Worm (Caenorhabditis elegans) whole organism, L3 larva: Measurements from ENCODE around the gene srsx-11.

Experiments
- ama-1 ChIP-seq: fragments of 150-350 bp; optimal IDR thresholded peaks from 2 replicates; lab custom pipeline; 2018
- egl-27 ChIP-seq: sonication (generic microtip); optimal IDR thresholded peaks from 4 replicates; lab custom pipeline; 2017; ENCODE audit warnings: missing biosample characterization, missing genetic modification reagents, missing genetic modification characterization
- fkh-10 ChIP-seq: sonication (generic microtip); optimal IDR thresholded peaks from 2 replicates; lab custom pipeline; 2017; ENCODE audit warnings: missing biosample characterization, missing genetic modification reagents, missing genetic modification characterization
- fos-1 ChIP-seq: fragments of 150-350 bp; optimal IDR thresholded peaks from 2 replicates; lab custom pipeline; 2014; ENCODE audit warnings: missing biosample characterization, missing genetic modification characterization
- jun-1 ChIP-seq: fragments of 150-350 bp; optimal IDR thresholded peaks from 2 replicates; lab custom pipeline; 2014; ENCODE audit warnings: missing biosample characterization, missing genetic modification reagents, missing genetic modification characterization
- nhr-67 ChIP-seq: fragments of 150-350 bp; optimal IDR thresholded peaks from 2 replicates; lab custom pipeline; 2014; ENCODE audit warnings: missing biosample characterization, missing genetic modification characterization
- zag-1 ChIP-seq: fragments of 150-350 bp; optimal IDR thresholded peaks from 2 replicates; lab custom pipeline; 2014; ENCODE audit warnings: missing biosample characterization, missing genetic modification characterization
- ztf-11 ChIP-seq: fragments of 150-350 bp; optimal IDR thresholded peaks from 2 replicates; lab custom pipeline; 2014; ENCODE audit warnings: missing biosample characterization, missing genetic modification characterization

ce11 chrV:4933268-4933667 is 45.7 kb downstream of the srsx-11 start:
- TF ChIP-seq fos-1 (tag; lab: Kevin White, UChicago) (no peak), nhr-67 (tag; lab: Kevin White, UChicago) (no peak), egl-27 (tag; lab: Kevin White, UChicago) (no peak), fkh-10 (GFP tag; lab: Kevin White, UChicago) (no peak), zag-1 (tag; lab: Kevin White, UChicago) (no peak), ama-1 (lab: Kevin White, UChicago) (no peak), jun-1 (tag; lab: Kevin White, UChicago) (no peak), ztf-11 (tag; lab: Kevin White, UChicago) (no peak)
